Worm (Caenorhabditis elegans) whole organism, L4/young adult: ENCODE data around the gene T21E8.6.

Source experiments
- W03F9.2 ChIP-seq: fragments of 150-350 bp; optimal IDR thresholded peaks from 2 replicates; lab custom pipeline; 2014; ENCODE audit warnings: missing biosample characterization, missing genetic modification characterization
- dao-5 ChIP-seq: sonication (generic microtip); optimal IDR thresholded peaks from 2 replicates; lab custom pipeline; 2016; ENCODE audit warnings: missing genotype, missing genetic modification characterization, moderate library complexity, missing compliant biosample characterization
- him-1 ChIP-seq: sonication (generic microtip); optimal IDR thresholded peaks from 2 replicates; lab custom pipeline; 2016; ENCODE audit warnings: missing genotype, missing genetic modification reagents, missing genetic modification characterization, missing compliant biosample characterization

Gene T21E8.6

ce11 chrX:10902723-10903322, 20.7 kb downstream of the T21E8.6 start, which contains the start of gene acbp-3:
Gene acbp-3, plus strand, starts transcription at chrX:10903272.
- no peak for TF ChIP-seq him-1 (tag; lab: Kevin White, UChicago)
- no peak for TF ChIP-seq dao-5 (tag; lab: Kevin White, UChicago)
- TF ChIP-seq W03F9.2 (tag; lab: Kevin White, UChicago): no peak

ce11 chrX:10903416-10903815, 21.3 kb downstream of the T21E8.6 start:
- no peak for TF ChIP-seq him-1 (tag; lab: Kevin White, UChicago)
- no peak for TF ChIP-seq dao-5 (tag; lab: Kevin White, UChicago)
- no peak for TF ChIP-seq W03F9.2 (tag; lab: Kevin White, UChicago)

ce11 chrX:10907418-10907817, 25.3 kb downstream of the T21E8.6 start:
- TF ChIP-seq W03F9.2 (tag; lab: Kevin White, UChicago) (no peak), him-1 (tag; lab: Kevin White, UChicago) (no peak), dao-5 (tag; lab: Kevin White, UChicago) (no peak)

ce11 chrX:10909661-10910060, 27.6 kb downstream of the T21E8.6 start:
- TF ChIP-seq W03F9.2 (tag; lab: Kevin White, UChicago) (no peak), dao-5 (tag; lab: Kevin White, UChicago) (no peak), him-1 (tag; lab: Kevin White, UChicago) (no peak)

- no peak for TF ChIP-seq W03F9.2 (tag; lab: Kevin White, UChicago)
- TF ChIP-seq dao-5 (tag; lab: Kevin White, UChicago): no peak
- TF ChIP-seq him-1 (tag; lab: Kevin White, UChicago): no peak
Observed at ce11 chrX:10910716-10911115, 28.6 kb downstream of the T21E8.6 start, which contains the start of gene F47B10.8. Gene F47B10.8, minus strand, starts transcription at chrX:10910816.

ce11 chrX:10913981-10914380, 31.9 kb downstream of the T21E8.6 start, which contains the start of gene F47B10.9:
Gene F47B10.9, minus strand, starts transcription at chrX:10914081.
- no peak for TF ChIP-seq him-1 (tag; lab: Kevin White, UChicago)
- TF ChIP-seq dao-5 (tag; lab: Kevin White, UChicago): no peak
- no peak for TF ChIP-seq W03F9.2 (tag; lab: Kevin White, UChicago)

ce11 chrX:10914421-10915277, 32.6 kb downstream of the T21E8.6 start:
- TF ChIP-seq dao-5 (tag; lab: Kevin White, UChicago): no peak
- TF ChIP-seq W03F9.2 (tag; lab: Kevin White, UChicago): no peak

- TF ChIP-seq W03F9.2 (tag; lab: Kevin White, UChicago): no peak
- no peak for TF ChIP-seq him-1 (tag; lab: Kevin White, UChicago)
- no peak for TF ChIP-seq dao-5 (tag; lab: Kevin White, UChicago)
Observed at ce11 chrX:10916194-10916593, 34.1 kb downstream of the T21E8.6 start.

- TF ChIP-seq him-1 (tag; lab: Kevin White, UChicago) (no peak), W03F9.2 (tag; lab: Kevin White, UChicago) (no peak), dao-5 (tag; lab: Kevin White, UChicago) (no peak)
Observed at ce11 chrX:10919613-10920012, 37.5 kb downstream of the T21E8.6 start, which contains the start of gene nstp-9. Gene nstp-9, minus strand, starts transcription at chrX:10919713.

ce11 chrX:10924031-10924430, 41.9 kb downstream of the T21E8.6 start:
- TF ChIP-seq dao-5 (tag; lab: Kevin White, UChicago) (no peak), him-1 (tag; lab: Kevin White, UChicago) (no peak), W03F9.2 (tag; lab: Kevin White, UChicago) (no peak)

ce11 chrX:10927136-10927535, 45.1 kb downstream of the T21E8.6 start:
- TF ChIP-seq W03F9.2 (tag; lab: Kevin White, UChicago) (no peak), dao-5 (tag; lab: Kevin White, UChicago) (no peak), him-1 (tag; lab: Kevin White, UChicago) (no peak)

- no peak for TF ChIP-seq dao-5 (tag; lab: Kevin White, UChicago)
- no peak for TF ChIP-seq W03F9.2 (tag; lab: Kevin White, UChicago)
- TF ChIP-seq him-1 (tag; lab: Kevin White, UChicago): no peak
Observed at ce11 chrX:10928948-10929563, 47.0 kb downstream of the T21E8.6 start, which contains the start of gene dgn-1. Gene dgn-1, minus strand, starts transcription at chrX:10928998.

- no peak for TF ChIP-seq dao-5 (tag; lab: Kevin White, UChicago)
- no peak for TF ChIP-seq him-1 (tag; lab: Kevin White, UChicago)
- no peak for TF ChIP-seq W03F9.2 (tag; lab: Kevin White, UChicago)
Observed at ce11 chrX:10932087-10932486, 50.0 kb downstream of the T21E8.6 start.
